ENCODE assay signal across 2 worm cellular contexts in genomic region chrV:37729-38128, ce11.
TF ChIP-seq lines count a peak whose summit lies in the region.

No protein-coding gene starts in this region.

TF ChIP-seq in whole organism, L4 larva, 104 proteins besides CTCF, POLR2A, EP300 and RAD21:
- TF ChIP-seq madf-5 (GFP tag; IDR thresholded peaks at IDR 0.05; lab: Robert Waterston, UW) (no peak), set-16 (GFP tag; IDR thresholded peaks at IDR 0.05; lab: Robert Waterston, UW) (peak; percentile 67; the same call in 1 of the 2 replicates), nhr-237 (tag; optimal IDR thresholded peaks at IDR 0.05; lab: Kevin White, UChicago) (no peak), nhr-6 (tag; optimal IDR thresholded peaks at IDR 0.05; lab: Kevin White, UChicago) (no peak)

TF ChIP-seq in whole organism, young adult, 124 proteins besides CTCF, POLR2A, EP300 and RAD21:
- no peak for TF ChIP-seq cebp-1 (GFP tag; IDR thresholded peaks at IDR 0.05; lab: Robert Waterston, UW)
- TF ChIP-seq cebp-1 (tag; optimal IDR thresholded peaks at IDR 0.05; lab: Kevin White, UChicago) = no peak
- TF ChIP-seq zfh-2 (GFP tag; conservative IDR thresholded peaks at IDR 0.05; lab: Robert Waterston, UW) = peak; percentile 51; the same call in 1 of the 2 replicates
- no peak for TF ChIP-seq egrh-3 (GFP tag; IDR thresholded peaks at IDR 0.05; lab: Robert Waterston, UW)
